Worm (Caenorhabditis elegans): ENCODE measurements around the gene ddl-1.
A peak's percentile ranks its signal among the peaks of the same experiment; 100 is the strongest.

ddl-1 gene

ce11 chrII:5599326-5600044 is 48.7 kb downstream of the ddl-1 start, which contains the start of gene C17G10.10 (continued):
- no peak for TF ChIP-seq Y67H2A.10 (GFP tag; conservative IDR thresholded peaks at IDR 0.05)
- no peak for TF ChIP-seq rpc-1 (optimal IDR thresholded peaks at IDR 0.05)
- TF ChIP-seq rpc-1 (tag; optimal IDR thresholded peaks at IDR 0.05) = peak; percentile 15
- TF ChIP-seq hrde-1 (tag; optimal IDR thresholded peaks at IDR 0.05; ENCODE audit: borderline replicate concordance) = peak; percentile 68
- no peak for TF ChIP-seq F55B11.4 (tag; optimal IDR thresholded peaks at IDR 0.05; ENCODE audit: borderline replicate concordance, insufficient read depth)
- TF ChIP-seq ztf-22 (GFP tag; optimal IDR thresholded peaks at IDR 0.05) = no peak
- no peak for TF ChIP-seq nhr-27 (tag; optimal IDR thresholded peaks at IDR 0.05)
- no peak for TF ChIP-seq gei-17 (GFP tag; optimal IDR thresholded peaks at IDR 0.05)
- TF ChIP-seq lir-1 (GFP tag; conservative IDR thresholded peaks at IDR 0.05) = no peak
- peak; percentile 19 for TF ChIP-seq F22D6.2 (tag; optimal IDR thresholded peaks at IDR 0.05)
- TF ChIP-seq nfya-2 (GFP tag; IDR thresholded peaks at IDR 0.05) = no peak
- TF ChIP-seq athp-1 (tag; optimal IDR thresholded peaks at IDR 0.05) = no peak
- peak; percentile 79 for TF ChIP-seq dox-1 (GFP tag; IDR thresholded peaks at IDR 0.05)
- TF ChIP-seq lin-40 (tag; optimal IDR thresholded peaks at IDR 0.05) = peak; percentile 75
- TF ChIP-seq bed-2 (GFP tag; IDR thresholded peaks at IDR 0.05) = no peak
- peak; percentile 98 for TF ChIP-seq snpc-1.1 (tag; optimal IDR thresholded peaks at IDR 0.05; ENCODE audit: insufficient read depth)
- 0 out of 2 replicates have a peak, but pooled peaks have one; percentile 13 for TF ChIP-seq madf-3 (GFP tag; IDR thresholded peaks at IDR 0.05)
- no peak for TF ChIP-seq nhr-120 (GFP tag; IDR thresholded peaks at IDR 0.05)
- no peak for TF ChIP-seq ztf-3 (GFP tag; optimal IDR thresholded peaks at IDR 0.05)
- no peak for TF ChIP-seq cebp-2 (GFP tag; IDR thresholded peaks at IDR 0.05)
- TF ChIP-seq ceh-40 (GFP tag; IDR thresholded peaks at IDR 0.05) = no peak
- TF ChIP-seq unc-62 (GFP tag; optimal IDR thresholded peaks at IDR 0.05) = no peak
- peak; percentile 66 for TF ChIP-seq rcor-1 (GFP tag; IDR thresholded peaks at IDR 0.05)
- no peak for TF ChIP-seq ccch-3 (GFP tag; optimal IDR thresholded peaks at IDR 0.05)
- TF ChIP-seq zfh-2 (GFP tag; conservative IDR thresholded peaks at IDR 0.05) = no peak
- TF ChIP-seq hlh-26 (GFP tag; conservative IDR thresholded peaks at IDR 0.05) = no peak
- no peak for TF ChIP-seq nhr-90 (tag; optimal IDR thresholded peaks at IDR 0.05)
- no peak for TF ChIP-seq T07F8.4 (tag; optimal IDR thresholded peaks at IDR 0.05)
- peak; percentile 58 for TF ChIP-seq fkh-3 (tag; optimal IDR thresholded peaks at IDR 0.05)
- TF ChIP-seq ama-1 (optimal IDR thresholded peaks at IDR 0.05) = peak; percentile 83
- TF ChIP-seq ama-1 (GFP tag; optimal IDR thresholded peaks at IDR 0.05) = no peak
- TF ChIP-seq ZK185.1 (tag; optimal IDR thresholded peaks at IDR 0.05; ENCODE audit: poor library complexity, severe bottlenecking) = peak; percentile 76
- peak; percentile 97 for TF ChIP-seq snpc-4 (GFP tag; optimal IDR thresholded peaks at IDR 0.05)
- peak; percentile 98 to 99 (median 98) for TF ChIP-seq snpc-4 (tag; optimal IDR thresholded peaks at IDR 0.05)
- peak; percentile 8 for TF ChIP-seq zim-3 (tag; optimal IDR thresholded peaks at IDR 0.05)
- peak; percentile 45 for TF ChIP-seq madf-8 (GFP tag; conservative IDR thresholded peaks at IDR 0.05)
- TF ChIP-seq let-607 (tag; optimal IDR thresholded peaks at IDR 0.05) = peak; percentile 19 to 37
- peak; percentile 89 for TF ChIP-seq attf-6 (GFP tag; IDR thresholded peaks at IDR 0.05)
- no peak for TF ChIP-seq mxl-1 (tag; optimal IDR thresholded peaks at IDR 0.05)
- TF ChIP-seq madf-6 (GFP tag; IDR thresholded peaks at IDR 0.05) = peak; percentile 81
- no peak for TF ChIP-seq pha-4 (tag; optimal IDR thresholded peaks at IDR 0.05)
- TF ChIP-seq Y53F4B.3 (GFP tag; IDR thresholded peaks at IDR 0.05) = no peak
- peak; percentile 89 for TF ChIP-seq nfyb-1 (GFP tag; IDR thresholded peaks at IDR 0.05)
- no peak for TF ChIP-seq nfya-1 (tag; optimal IDR thresholded peaks at IDR 0.05; ENCODE audit: borderline replicate concordance, insufficient read depth)
- peak; percentile 28 for TF ChIP-seq madf-10 (tag; optimal IDR thresholded peaks at IDR 0.05)
- TF ChIP-seq F39B2.1 (GFP tag; IDR thresholded peaks at IDR 0.05) = 0 out of 2 replicates have a peak, but pooled peaks have one; percentile 37
- no peak for TF ChIP-seq lsy-27 (tag; optimal IDR thresholded peaks at IDR 0.05; ENCODE audit: borderline replicate concordance, insufficient read depth)
- peak; percentile 21 for TF ChIP-seq efl-1 (GFP tag; optimal IDR thresholded peaks at IDR 0.05)

Measured in whole organism, young adult.